Fruit fly (Drosophila melanogaster) whole organism, embryonic: ENCODE results near the gene sac.

Source experiments
- Atf3 ChIP-seq: fragments of 200-800 bp; sonication (Bioruptor generic); optimal IDR thresholded peaks from 3 replicates; lab custom pipeline; 2016; ENCODE audit warnings: missing biosample characterization, missing genetic modification characterization
- Atf6 ChIP-seq: fragments of 200-800 bp; sonication (Bioruptor generic); IDR thresholded peaks from 2 replicates; pipeline ENCODE4 v1.3.6; 2022; ENCODE audit warnings: missing biosample characterization, missing genetic modification characterization
- CG10209 ChIP-seq: fragments of 200-800 bp; sonication (Bioruptor generic); optimal IDR thresholded peaks from 3 replicates; lab custom pipeline; 2017; ENCODE audit warnings: missing biosample characterization, mild to moderate bottlenecking, missing genetic modification characterization, missing genetic modification reagents
- CG11696 ChIP-seq: fragments of 200-800 bp; sonication (Bioruptor generic); IDR thresholded peaks from 2 replicates; pipeline ENCODE4 v1.3.6; 2022; ENCODE audit warnings: missing biosample characterization, missing genetic modification characterization
- CG12659 ChIP-seq: fragments of 200-800 bp; sonication (Bioruptor generic); optimal IDR thresholded peaks from 3 replicates; lab custom pipeline; 2017; ENCODE audit warnings: mild to moderate bottlenecking, missing biosample characterization, missing genetic modification reagents, missing genetic modification characterization
- CG13296 ChIP-seq: fragments of 200-800 bp; sonication (Bioruptor generic); optimal IDR thresholded peaks from 3 replicates; lab custom pipeline; 2018; ENCODE audit warnings: missing biosample characterization, mild to moderate bottlenecking, missing genetic modification characterization
- CG13775 ChIP-seq: fragments of 200-800 bp; sonication (Bioruptor generic); optimal IDR thresholded peaks from 3 replicates; lab custom pipeline; 2017; ENCODE audit warnings: missing biosample characterization, mild to moderate bottlenecking, missing genetic modification characterization
- CG14014 ChIP-seq: fragments of 200-800 bp; sonication (Bioruptor generic); IDR thresholded peaks from 2 replicates; pipeline ENCODE4 v1.3.6; 2022; ENCODE audit warnings: missing biosample characterization, missing genetic modification characterization
- CG15269 ChIP-seq: fragments of 200-800 bp; sonication (Bioruptor generic); optimal IDR thresholded peaks from 2 replicates; lab custom pipeline; 2018; ENCODE audit warnings: missing biosample characterization, mild to moderate bottlenecking, missing genetic modification characterization, moderate library complexity
- CG17186 ChIP-seq: fragments of 200-800 bp; sonication (Bioruptor generic); optimal IDR thresholded peaks from 3 replicates; lab custom pipeline; 2017; ENCODE audit warnings: missing biosample characterization, missing genetic modification reagents, missing genetic modification characterization
- CG2889 ChIP-seq: fragments of 200-800 bp; sonication (Bioruptor generic); IDR thresholded peaks from 3 replicates; pipeline ENCODE4 v1.3.6; 2022; ENCODE audit warnings: missing biosample characterization, missing genetic modification characterization
- CG31441 ChIP-seq: fragments of 200-800 bp; sonication (Bioruptor generic); IDR thresholded peaks from 2 replicates; pipeline ENCODE4 v1.3.6; 2022; ENCODE audit warnings: missing biosample characterization, missing genetic modification characterization
- CG32532 ChIP-seq: fragments of 200-800 bp; sonication (Bioruptor generic); IDR thresholded peaks from 2 replicates; pipeline ENCODE4 v1.3.6; 2022; ENCODE audit warnings: missing biosample characterization, missing genetic modification characterization
- CG6765 ChIP-seq: fragments of 200-800 bp; sonication (Bioruptor generic); optimal IDR thresholded peaks from 3 replicates; lab custom pipeline; 2017; ENCODE audit warnings: missing biosample characterization, mild to moderate bottlenecking, missing genetic modification characterization
- CG7271 ChIP-seq: fragments of 200-800 bp; sonication (Bioruptor generic); optimal IDR thresholded peaks from 2 replicates; lab custom pipeline; 2018; ENCODE audit warnings: missing biosample characterization, mild to moderate bottlenecking, missing genetic modification characterization, moderate library complexity
- CG7745 ChIP-seq: fragments of 200-800 bp; sonication (Bioruptor generic); optimal IDR thresholded peaks from 2 replicates; lab custom pipeline; 2018; ENCODE audit warnings: missing biosample characterization, mild to moderate bottlenecking, missing genetic modification characterization, moderate library complexity
- CG8290 ChIP-seq, 3 experiments: fragments of 200-800 bp; sonication (Bioruptor generic); optimal IDR thresholded peaks; 2 replicates each; lab custom pipeline; 2016 to 2019; ENCODE audit warnings: missing biosample characterization in 3 of 3, missing genetic modification characterization in 3 of 3, mild to moderate bottlenecking in 2 of 3, moderate library complexity in 1 of 3
- CG8359 ChIP-seq: fragments of 200-800 bp; sonication (Bioruptor generic); optimal IDR thresholded peaks from 2 replicates; lab custom pipeline; 2017; ENCODE audit warnings: missing biosample characterization, mild to moderate bottlenecking, missing genetic modification characterization, borderline replicate concordance
- Dad ChIP-seq: fragments of 200-800 bp; sonication (Bioruptor generic); optimal IDR thresholded peaks from 3 replicates; lab custom pipeline; 2016; ENCODE audit warnings: missing biosample characterization, missing genetic modification characterization
- Dp ChIP-seq: fragments of 200-800 bp; sonication (Bioruptor generic); optimal IDR thresholded peaks from 2 replicates; lab custom pipeline; 2018; ENCODE audit warnings: missing biosample characterization, mild to moderate bottlenecking, missing genetic modification characterization, moderate library complexity
- H15 ChIP-seq: fragments of 200-800 bp; sonication (Bioruptor generic); IDR thresholded peaks from 3 replicates; pipeline ENCODE4 v1.3.6; 2022; ENCODE audit warnings: missing biosample characterization, missing genetic modification characterization
- Jarid2 ChIP-seq: fragments of 200-800 bp; sonication (Bioruptor generic); optimal IDR thresholded peaks from 3 replicates; lab custom pipeline; 2017; ENCODE audit warnings: mild to moderate bottlenecking, missing biosample characterization, missing genetic modification reagents, missing genetic modification characterization
- MESR4 ChIP-seq: fragments of 200-800 bp; sonication (Bioruptor generic); optimal IDR thresholded peaks from 2 replicates; lab custom pipeline; 2018; ENCODE audit warnings: missing biosample characterization, mild to moderate bottlenecking, missing genetic modification characterization, moderate library complexity
- Mes4 ChIP-seq: fragments of 200-800 bp; sonication (Bioruptor generic); optimal IDR thresholded peaks from 2 replicates; lab custom pipeline; 2016; ENCODE audit warnings: missing biosample characterization, missing genetic modification characterization
- Neu2 ChIP-seq: fragments of 200-800 bp; sonication (Bioruptor generic); optimal IDR thresholded peaks from 3 replicates; lab custom pipeline; 2016; ENCODE audit warnings: missing biosample characterization, missing genetic modification characterization, borderline replicate concordance
- Nf-YC ChIP-seq: fragments of 200-800 bp; optimal IDR thresholded peaks from 3 replicates; lab custom pipeline; 2019; ENCODE audit warnings: missing biosample characterization, mild to moderate bottlenecking, missing genetic modification characterization, moderate library complexity
- Oli ChIP-seq: fragments of 200-800 bp; sonication (Bioruptor generic); optimal IDR thresholded peaks from 2 replicates; lab custom pipeline; 2018; ENCODE audit warnings: missing biosample characterization, mild to moderate bottlenecking, missing genetic modification characterization, moderate library complexity
- ac ChIP-seq: fragments of 200-800 bp; sonication (Bioruptor generic); optimal IDR thresholded peaks from 3 replicates; lab custom pipeline; 2017; ENCODE audit warnings: missing biosample characterization, mild to moderate bottlenecking, missing genetic modification characterization
- bab2 ChIP-seq: fragments of 200-800 bp; sonication (Bioruptor generic); optimal IDR thresholded peaks from 2 replicates; lab custom pipeline; 2016; ENCODE audit warnings: missing biosample characterization, missing genetic modification characterization
- bsh ChIP-seq, 2 experiments: fragments of 200-800 bp; sonication (Bioruptor generic); optimal IDR thresholded peaks; 2 replicates each; lab custom pipeline; 2017 to 2018; ENCODE audit warnings: mild to moderate bottlenecking in 2 of 2, missing biosample characterization in 2 of 2, missing genetic modification characterization in 2 of 2, moderate library complexity in 1 of 2
- chn ChIP-seq: fragments of 200-800 bp; sonication (Bioruptor generic); optimal IDR thresholded peaks from 2 replicates; lab custom pipeline; 2016; ENCODE audit warnings: missing biosample characterization, missing genetic modification characterization
- crol ChIP-seq: fragments of 200-800 bp; sonication (Bioruptor generic); IDR thresholded peaks from 2 replicates; pipeline ENCODE4 v1.3.6; 2022; ENCODE audit warnings: missing biosample characterization, missing genetic modification characterization
- fd64A ChIP-seq: fragments of 200-800 bp; sonication (Bioruptor generic); optimal IDR thresholded peaks from 3 replicates; lab custom pipeline; 2018; ENCODE audit warnings: missing biosample characterization, mild to moderate bottlenecking, missing genetic modification characterization
- ftz-f1 ChIP-seq: fragments of 200-800 bp; sonication (Bioruptor generic); optimal IDR thresholded peaks from 2 replicates; lab custom pipeline; 2016; ENCODE audit warnings: missing biosample characterization, missing genetic modification characterization
- gcm2 ChIP-seq: fragments of 200-800 bp; sonication (Bioruptor generic); optimal IDR thresholded peaks from 2 replicates; lab custom pipeline; 2016; ENCODE audit warnings: missing biosample characterization, missing genetic modification characterization
- h ChIP-seq: fragments of >200 bp; optimal IDR thresholded peaks from 2 replicates; lab custom pipeline; 2017
- insv ChIP-seq, 2 experiments: fragments of 200-800 bp; sonication (Bioruptor generic); optimal IDR thresholded peaks; 3 replicates each; lab custom pipeline; 2016 to 2018; ENCODE audit warnings: missing biosample characterization in 2 of 2, missing genetic modification characterization in 2 of 2
- knrl ChIP-seq: fragments of 200-800 bp; sonication (Bioruptor generic); IDR thresholded peaks from 3 replicates; pipeline ENCODE4 v1.3.6; 2022; ENCODE audit warnings: missing biosample characterization, missing genetic modification characterization; ENCODE audit not compliant: partially characterized antibody
- nom ChIP-seq: fragments of 200-800 bp; sonication (Bioruptor generic); optimal IDR thresholded peaks from 2 replicates; lab custom pipeline; 2017; ENCODE audit warnings: missing biosample characterization, missing genetic modification characterization, mild to moderate bottlenecking, moderate library complexity, missing genetic modification reagents
- onecut ChIP-seq: fragments of 200-800 bp; sonication (Bioruptor generic); IDR thresholded peaks from 2 replicates; pipeline ENCODE4 v1.3.6; 2022; ENCODE audit warnings: missing biosample characterization, missing genetic modification characterization
- pan ChIP-seq, 4 experiments: fragments of >200 bp in 3 of 4; fragments of 200-800 bp in 1 of 4; sonication (Bioruptor generic) in 1 of 4; optimal IDR thresholded peaks in 3 of 4; IDR thresholded peaks in 1 of 4; 2 replicates each; pipeline versions ENCODE4 v1.3.6 to Lab custom; 2017 to 2022; ENCODE audit warnings: missing biosample characterization in 2 of 4, missing genetic modification characterization in 2 of 4, mixed read lengths in 1 of 4
- sna ChIP-seq: fragments of 200-800 bp; sonication (Bioruptor generic); IDR thresholded peaks from 2 replicates; pipeline ENCODE4 v1.3.6; 2022; ENCODE audit warnings: missing biosample characterization, missing genetic modification characterization; ENCODE audit not compliant: partially characterized antibody
- tgo ChIP-seq: fragments of 200-800 bp; sonication (Bioruptor generic); IDR thresholded peaks from 3 replicates; pipeline ENCODE4 v1.3.6; 2022; ENCODE audit warnings: missing biosample characterization, missing genetic modification characterization
- tna ChIP-seq: fragments of 200-800 bp; sonication (Bioruptor generic); IDR thresholded peaks from 2 replicates; pipeline ENCODE4 v1.3.6; 2022; ENCODE audit warnings: missing biosample characterization, missing genetic modification characterization; ENCODE audit not compliant: partially characterized antibody
- ttk ChIP-seq: fragments of 200-800 bp; sonication (Bioruptor generic); IDR thresholded peaks from 2 replicates; pipeline ENCODE4 v2.1.2; 2022; ENCODE audit warnings: missing biosample characterization, missing genetic modification characterization
- unc-4 ChIP-seq: fragments of 200-800 bp; sonication (Bioruptor generic); IDR thresholded peaks from 2 replicates; pipeline ENCODE4 v1.3.6; 2022; ENCODE audit warnings: missing biosample characterization, missing genetic modification characterization; ENCODE audit not compliant: partially characterized antibody
- wek ChIP-seq: fragments of 200-800 bp; sonication (Bioruptor generic); optimal IDR thresholded peaks from 3 replicates; lab custom pipeline; 2018; ENCODE audit warnings: missing biosample characterization, mild to moderate bottlenecking, missing genetic modification characterization, moderate library complexity

sac gene

dm6 chr3R:4453213-4453956, 27.2 kb upstream of the sac start (continued):
- TF ChIP-seq bab2 (no peak), CG7271 (tag; lab: Kevin White, UChicago) (no peak), CG14014 (GFP tag; lab: Robert Waterston, UW) (no peak; the same call in 1 of the 2 replicates), CG15269 (no peak), CG8359 (GFP tag; lab: Kevin White, UChicago) (no peak), CG13775 (no peak), Mes4 (no peak), ftz-f1 (GFP tag; lab: Kevin White, UChicago) (peak; percentile 32), gcm2 (GFP tag; lab: Kevin White, UChicago) (peak; percentile 18), onecut (GFP tag; lab: Robert Waterston, UW) (peak; percentile 34), CG2889 (GFP tag; lab: Robert Waterston, UW) (no peak), tna (GFP tag; lab: Robert Waterston, UW) (peak; percentile 22; the same call in 1 of the 2 replicates), bsh (GFP tag; optimal IDR thresholded peaks at IDR 0.05; lab: Kevin White, UChicago) (peak in 1 of 2 experiments; percentile 20), Jarid2 (peak; percentile 61), chn (GFP tag; lab: Kevin White, UChicago) (peak; percentile 7), CG7745 (no peak), CG12659 (peak; percentile 41), Nf-YC (tag; lab: Kevin White, UChicago) (peak; percentile 17), tgo (GFP tag; lab: Robert Waterston, UW) (no peak), CG32532 (GFP tag; lab: Robert Waterston, UW) (peak; percentile 70; the same call in 1 of the 2 replicates), Atf6 (GFP tag; lab: Robert Waterston, UW) (peak; percentile 27; the same call in 1 of the 2 replicates), Dad (GFP tag; lab: Kevin White, UChicago) (peak; percentile 37), Dp (peak; percentile 4), nom (GFP tag; lab: Kevin White, UChicago) (peak; percentile 76), CG8290 (GFP tag; optimal IDR thresholded peaks at IDR 0.05; lab: Kevin White, UChicago) (peak; percentile 29), CG8290 (tag; optimal IDR thresholded peaks at IDR 0.05; lab: Kevin White, UChicago) (peak; percentile 45 to 60), H15 (GFP tag; lab: Robert Waterston, UW) (no peak), CG6765 (GFP tag; lab: Kevin White, UChicago) (peak; percentile 28), ttk (GFP tag; lab: Robert Waterston, UW) (no peak), CG31441 (GFP tag; lab: Robert Waterston, UW) (no peak), Oli (tag; lab: Kevin White, UChicago) (no peak), CG17186 (GFP tag; lab: Kevin White, UChicago) (no peak), Neu2 (GFP tag; lab: Kevin White, UChicago) (no peak), fd64A (peak; percentile 7), knrl (0 out of 3 replicates have a peak, but pooled peaks have one; percentile 20), ac (GFP tag; lab: Kevin White, UChicago) (peak; percentile 78), MESR4 (GFP tag; lab: Kevin White, UChicago) (peak; percentile 61), CG13296 (GFP tag; lab: Kevin White, UChicago) (peak; percentile 0), unc-4 (GFP tag; lab: Robert Waterston, UW) (no peak; the same call in 1 of the 2 replicates), CG11696 (GFP tag; lab: Robert Waterston, UW) (0 out of 2 replicates have a peak, but pooled peaks have one; percentile 46), insv (GFP tag; optimal IDR thresholded peaks at IDR 0.05; lab: Kevin White, UChicago) (no peak), crol (peak; percentile 78), Atf3 (GFP tag; lab: Kevin White, UChicago) (peak; percentile 49), wek (GFP tag; lab: Kevin White, UChicago) (peak; percentile 44), h (no peak), sna (GFP tag; lab: Robert Waterston, UW) (0 out of 2 replicates have a peak, but pooled peaks have one; percentile 26), pan (optimal IDR thresholded peaks at IDR 0.05; lab: Kevin White, UChicago) (no peak), pan (GFP tag; optimal IDR thresholded peaks at IDR 0.05 in 1 of 2, IDR thresholded peaks at IDR 0.05 in 1 of 2) (no peak), CG10209 (no peak)
